Worm (Caenorhabditis elegans) whole organism, dauer: ENCODE measurements around the gene irld-50.

Source experiments
- unc-62 ChIP-seq: sonication (generic microtip); optimal IDR thresholded peaks from 2 replicates; lab custom pipeline; 2017; ENCODE audit warnings: missing biosample characterization, missing genetic modification reagents, missing genetic modification characterization

The irld-50 gene

DNA sequence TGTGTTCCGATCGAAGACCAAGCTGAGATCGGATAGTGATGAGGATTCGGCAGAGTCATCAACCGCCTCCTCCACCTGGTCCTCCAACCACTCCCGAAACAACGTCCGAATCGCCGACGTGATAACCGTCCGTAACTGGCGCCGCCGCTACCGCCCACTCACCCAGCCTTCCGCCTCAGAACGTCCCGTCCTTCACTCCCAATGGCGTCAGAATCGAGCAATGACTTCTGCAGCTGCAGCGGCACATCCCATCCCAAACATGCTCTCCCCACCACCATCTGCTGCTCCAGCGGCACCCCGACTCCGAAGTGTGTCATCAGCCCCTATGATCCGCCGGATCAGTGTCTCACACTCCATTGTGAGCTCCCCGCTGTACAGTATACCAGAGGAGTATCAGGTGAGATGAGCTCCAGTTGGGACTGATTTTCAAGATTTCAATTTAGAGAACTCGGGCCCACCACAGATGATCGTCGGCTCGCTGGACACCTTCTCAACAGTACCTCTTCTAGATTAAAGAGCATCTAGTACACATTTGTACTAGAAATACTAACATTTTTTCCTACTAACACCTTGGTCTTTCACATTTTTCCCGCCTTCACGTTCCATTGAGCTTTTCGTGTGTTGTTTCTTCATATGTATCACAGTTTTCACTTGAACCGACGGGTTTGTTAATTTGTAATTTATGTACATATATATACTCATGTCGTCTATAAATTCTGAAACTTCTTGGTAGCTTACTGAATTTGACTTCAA is 17.9 kb downstream of the irld-50 start:
- no peak for TF ChIP-seq unc-62 (GFP tag; lab: Kevin White, UChicago)

- TF ChIP-seq unc-62 (GFP tag; lab: Kevin White, UChicago) = no peak
These were observed 18.8 kb downstream of the irld-50 start for ce11 chrII:2925032-2925431.

ce11 chrII:2923617-2924016 is 20.2 kb downstream of the irld-50 start, which contains the start of gene ZK355.2:
TSS of gene ZK355.2 (plus strand) at chrII:2923917.
- TF ChIP-seq unc-62 (GFP tag; lab: Kevin White, UChicago) = no peak

DNA sequence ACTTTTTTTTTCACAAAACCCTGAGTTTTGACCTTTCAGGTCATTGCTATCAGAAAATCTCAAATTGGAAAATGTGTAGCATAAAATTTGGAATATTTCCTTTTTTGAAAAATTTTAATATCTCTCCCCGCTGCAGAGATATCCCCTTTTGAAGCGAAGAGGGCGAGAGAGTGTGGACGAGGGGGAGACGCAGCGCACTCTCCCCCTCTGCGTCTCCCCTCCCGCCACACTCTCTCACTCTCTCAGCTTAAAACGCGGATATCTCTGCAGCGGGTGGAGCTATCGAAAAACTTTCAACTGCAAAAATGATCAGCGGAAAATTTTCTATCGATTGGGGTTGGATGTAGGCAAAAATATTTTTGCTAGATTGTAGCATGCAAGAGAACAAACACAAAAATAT is 21.1 kb downstream of the irld-50 start:
- TF ChIP-seq unc-62 (GFP tag; lab: Kevin White, UChicago) = no peak

DNA sequence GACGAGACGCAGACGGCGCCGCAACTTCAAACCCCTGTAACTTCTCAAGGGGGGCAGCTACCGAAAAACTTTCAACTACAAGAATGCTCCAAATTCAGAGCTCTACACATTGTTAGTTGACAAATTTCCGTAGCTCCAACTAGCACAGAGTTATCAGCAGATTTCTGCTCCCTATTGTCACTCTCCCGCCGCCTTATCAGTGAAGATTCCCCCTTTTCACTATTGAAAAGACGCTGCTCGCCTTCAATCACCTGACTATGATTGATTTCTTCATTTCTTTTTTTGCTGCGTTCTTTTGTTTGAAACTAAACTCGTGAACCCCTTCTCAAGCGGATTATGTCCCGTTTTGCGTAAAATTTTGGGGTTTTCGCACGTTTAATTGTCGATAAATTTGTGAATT is 21.5 kb downstream of the irld-50 start:
- TF ChIP-seq unc-62 (GFP tag; lab: Kevin White, UChicago) = no peak

DNA sequence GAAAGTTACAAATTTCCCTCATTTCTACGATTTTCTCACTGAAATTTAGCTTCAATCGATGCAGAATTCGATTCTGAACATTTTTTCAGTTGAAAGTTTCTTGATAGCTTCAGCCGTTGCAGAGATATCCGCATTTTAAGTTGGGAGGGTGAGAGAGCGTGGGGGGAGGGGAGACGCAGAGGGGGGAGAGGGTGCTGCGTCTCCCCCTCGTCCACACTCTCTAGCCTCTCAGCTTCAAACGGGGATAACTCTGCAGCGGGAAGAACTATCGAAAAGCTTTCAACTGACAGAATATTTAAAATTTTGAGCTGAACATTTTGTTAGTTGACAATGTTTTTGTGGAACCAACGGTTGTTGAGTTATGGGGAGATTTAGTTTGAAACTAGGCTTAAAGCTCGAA is 22.0 kb downstream of the irld-50 start:
- TF ChIP-seq unc-62 (GFP tag; lab: Kevin White, UChicago) = no peak

- TF ChIP-seq unc-62 (GFP tag; lab: Kevin White, UChicago) = no peak
These were observed 22.9 kb downstream of the irld-50 start for ce11 chrII:2920817-2921458.

ce11 chrII:2920234-2920633 is 23.6 kb downstream of the irld-50 start:
- TF ChIP-seq unc-62 (GFP tag; lab: Kevin White, UChicago) = no peak

DNA sequence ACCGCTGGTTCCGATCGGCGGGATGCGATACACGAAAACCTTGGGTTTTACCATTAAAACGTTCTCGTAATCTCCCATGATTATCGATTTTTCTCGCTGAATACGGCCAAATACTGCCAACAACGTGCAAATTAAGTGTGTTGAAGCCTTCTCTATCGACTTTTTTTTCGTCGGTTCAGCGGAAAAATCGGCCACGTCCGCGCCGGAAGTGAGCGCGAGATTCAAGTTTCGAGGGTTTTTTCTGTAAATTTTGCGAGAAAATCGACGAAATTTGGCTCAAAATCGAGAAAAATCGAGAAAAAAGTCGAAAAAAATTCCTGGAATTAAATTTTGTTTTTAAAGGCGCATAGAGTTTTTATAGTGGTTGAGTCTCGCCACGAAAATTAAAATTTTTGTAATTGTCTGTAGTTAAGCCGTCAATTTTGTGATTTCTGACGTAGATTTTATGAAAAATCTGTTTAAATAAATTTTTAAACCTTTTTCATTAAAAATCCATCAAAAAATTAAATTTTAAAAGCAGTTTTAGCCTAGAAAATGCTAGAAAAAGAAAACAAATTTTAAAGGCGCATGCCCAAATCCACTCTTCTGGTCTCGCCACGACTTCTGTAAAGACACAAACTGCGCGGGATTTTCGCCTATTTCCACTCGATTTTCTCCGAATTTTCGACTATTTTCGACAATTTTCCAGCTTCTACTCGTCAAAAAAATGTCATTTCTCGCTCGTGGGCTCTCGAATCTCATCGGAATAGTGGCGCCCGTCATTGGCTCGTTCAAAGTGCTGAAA is 24.6 kb downstream of the irld-50 start, which contains the start of the genes ncap-1 and Y110A2AR.1:
Gene ncap-1, minus strand, starts transcription at position 241 of the 784 bp plus-strand sequence.
Gene Y110A2AR.1, plus strand, starts transcription at position 637 of the 784 bp plus-strand sequence.
- TF ChIP-seq unc-62 (GFP tag; lab: Kevin White, UChicago) = no peak

ce11 chrII:2913505-2913904 is 30.4 kb downstream of the irld-50 start, which contains the start of gene ubc-15:
TSS of gene ubc-15 (minus strand) at chrII:2913605.
- TF ChIP-seq unc-62 (GFP tag; lab: Kevin White, UChicago) = no peak

DNA sequence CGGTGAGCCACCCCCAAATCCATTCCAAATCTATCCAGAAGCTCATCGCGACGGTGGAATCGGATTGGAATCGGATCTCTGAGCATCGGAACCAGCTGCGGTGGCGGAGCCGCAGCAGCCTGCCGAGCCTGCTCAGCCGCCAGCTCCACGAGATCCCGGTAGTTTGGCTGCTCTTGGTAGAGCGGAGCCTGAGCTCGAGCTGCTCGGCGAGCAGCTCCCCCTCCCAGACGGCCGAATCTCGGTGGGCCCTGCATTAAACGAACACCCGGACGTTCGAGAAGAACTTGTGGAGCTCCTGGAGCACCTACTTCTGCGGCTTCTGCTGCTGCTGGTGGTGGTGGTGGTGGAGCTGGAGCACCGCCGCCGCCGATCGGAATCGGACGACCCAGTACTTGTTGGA is 40.1 kb downstream of the irld-50 start:
- TF ChIP-seq unc-62 (GFP tag; lab: Kevin White, UChicago) = no peak

DNA sequence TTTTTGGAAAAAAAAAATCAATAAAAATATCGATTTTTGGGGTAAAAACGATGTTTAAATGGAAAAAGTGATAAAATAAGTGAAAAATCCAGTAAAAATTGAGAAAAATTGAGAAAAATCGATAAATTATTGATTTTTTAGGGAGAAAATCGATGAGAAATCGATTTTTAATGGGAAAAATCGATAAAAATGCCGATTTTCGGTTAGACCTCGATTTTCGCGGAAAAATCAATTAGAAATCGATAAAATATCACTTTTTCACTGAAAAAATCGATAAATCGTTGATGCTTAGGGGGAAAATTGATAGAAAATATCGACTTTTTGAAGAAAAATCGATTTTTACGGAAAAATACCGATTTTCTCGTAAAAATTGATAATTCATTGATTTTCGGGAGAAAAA is 42.7 kb downstream of the irld-50 start:
- TF ChIP-seq unc-62 (GFP tag; lab: Kevin White, UChicago) = no peak

- TF ChIP-seq unc-62 (GFP tag; lab: Kevin White, UChicago) = no peak
These were observed 43.6 kb downstream of the irld-50 start, which contains the start of gene ubc-26 for ce11 chrII:2900248-2900647. TSS of gene ubc-26 (minus strand) at chrII:2900348.

- no peak for TF ChIP-seq unc-62 (GFP tag; lab: Kevin White, UChicago)
These were observed 49.6 kb downstream of the irld-50 start, which contains the start of gene sqv-2 for ce11 chrII:2894295-2894694. TSS of gene sqv-2 (minus strand) at chrII:2894395.
